Worm (Caenorhabditis elegans) whole organism, L2 larva: ENCODE data around the gene C14A6.6.

Experiments
- alr-1 ChIP-seq: fragments of 150-350 bp; optimal IDR thresholded peaks from 2 replicates; lab custom pipeline; 2014; ENCODE audit warnings: missing biosample characterization, missing genetic modification characterization
- aly-2 ChIP-seq: fragments of 150-350 bp; optimal IDR thresholded peaks from 2 replicates; lab custom pipeline; 2014; ENCODE audit warnings: missing biosample characterization, missing genetic modification characterization
- ceh-82 ChIP-seq: fragments of 150-350 bp; optimal IDR thresholded peaks from 2 replicates; lab custom pipeline; 2014; ENCODE audit warnings: missing biosample characterization, missing genetic modification characterization
- egl-27 ChIP-seq: sonication (generic microtip); optimal IDR thresholded peaks from 3 replicates; lab custom pipeline; 2017; ENCODE audit warnings: missing biosample characterization, missing genetic modification reagents, missing genetic modification characterization
- lin-13 ChIP-seq: fragments of 150-350 bp; optimal IDR thresholded peaks from 2 replicates; lab custom pipeline; 2014; ENCODE audit warnings: missing biosample characterization, missing genetic modification reagents, missing genetic modification characterization
- mdl-1 ChIP-seq, 2 experiments: fragments of 150-350 bp in 1 of 2; sonication (generic microtip) in 1 of 2; optimal IDR thresholded peaks; 2 replicates each; lab custom pipeline; 2017; ENCODE audit warnings: missing biosample characterization in 2 of 2, missing genetic modification characterization in 2 of 2
- nhr-11 ChIP-seq: fragments of 150-350 bp; optimal IDR thresholded peaks from 2 replicates; lab custom pipeline; 2014; ENCODE audit warnings: missing biosample characterization, missing genetic modification characterization
- nhr-12 ChIP-seq: fragments of 150-350 bp; optimal IDR thresholded peaks from 2 replicates; lab custom pipeline; 2014; ENCODE audit warnings: missing biosample characterization, missing genetic modification characterization
- nhr-237 ChIP-seq: fragments of 150-350 bp; optimal IDR thresholded peaks from 2 replicates; lab custom pipeline; 2014; ENCODE audit warnings: missing biosample characterization, missing genetic modification characterization
- snpc-4 ChIP-seq: fragments of 150-350 bp; optimal IDR thresholded peaks from 2 replicates; lab custom pipeline; 2014; ENCODE audit warnings: missing biosample characterization, missing genetic modification characterization
- zag-1 ChIP-seq: fragments of 150-350 bp; optimal IDR thresholded peaks from 2 replicates; lab custom pipeline; 2014; ENCODE audit warnings: missing biosample characterization, missing genetic modification characterization

- TF ChIP-seq nhr-237 (no peak), egl-27 (tag; lab: Kevin White, UChicago) (no peak), zag-1 (tag; lab: Kevin White, UChicago) (no peak), mdl-1 (tag; optimal IDR thresholded peaks at IDR 0.05; lab: Kevin White, UChicago) (no peak), alr-1 (tag; lab: Kevin White, UChicago) (no peak), nhr-12 (no peak), lin-13 (GFP tag; lab: Kevin White, UChicago) (no peak), aly-2 (no peak), nhr-11 (tag; lab: Kevin White, UChicago) (no peak), ceh-82 (tag; lab: Kevin White, UChicago) (no peak), snpc-4 (tag; lab: Kevin White, UChicago) (no peak)
These were observed 42.0 kb downstream of the C14A6.6 start, which contains the start of gene fbxa-210 for ce11 chrV:18125075-18125474.
